Fruit fly (Drosophila melanogaster): ENCODE data around the gene CG18754.

The CG18754 gene

DNA sequence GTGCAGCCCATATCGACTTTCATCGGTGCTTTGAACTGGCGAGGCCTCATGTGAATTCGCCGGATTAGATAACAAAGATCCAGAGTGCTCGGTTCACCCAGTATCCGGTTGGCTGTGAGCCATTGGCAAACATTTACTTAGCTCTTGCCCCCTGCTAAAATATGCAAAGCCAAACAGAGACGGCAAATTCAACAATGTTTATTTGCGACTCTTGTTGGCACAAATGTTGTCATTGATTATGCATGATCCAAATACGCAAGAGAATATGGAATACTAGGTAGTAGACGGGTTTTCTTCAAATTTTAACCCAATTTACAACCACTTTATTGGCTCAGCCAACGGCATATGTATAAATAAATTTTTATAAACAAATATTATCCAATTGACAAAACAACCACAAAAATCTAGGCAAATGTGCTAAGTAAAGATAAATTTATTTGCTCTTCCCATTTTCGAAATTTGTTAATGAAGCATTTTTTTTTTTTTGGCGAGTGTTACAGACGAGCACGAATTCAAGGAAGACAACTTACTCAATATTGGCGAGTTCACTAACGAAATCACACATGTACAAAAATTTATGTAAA lies 31.2 kb upstream of the CG18754 start (continued):
- TF ChIP-seq CG10366 (GFP tag; IDR thresholded peaks at IDR 0.05), result peak; percentile 36; the same call in 1 of the 2 replicates
- peak; percentile 23 for TF ChIP-seq NK7.1 (GFP tag; optimal IDR thresholded peaks at IDR 0.05)
- TF ChIP-seq D19A (tag; optimal IDR thresholded peaks at IDR 0.05), result no peak
- peak; percentile 58; the same call in 1 of the 2 replicates for TF ChIP-seq CG43689 (GFP tag; IDR thresholded peaks at IDR 0.05)
- TF ChIP-seq CG31388 (GFP tag; optimal IDR thresholded peaks at IDR 0.05), result no peak
- TF ChIP-seq CG3838 (GFP tag; optimal IDR thresholded peaks at IDR 0.05), result peak; percentile 22
- peak; percentile 56 for TF ChIP-seq org-1 (GFP tag; optimal IDR thresholded peaks at IDR 0.05)
- peak; percentile 34 for TF ChIP-seq Nf-YC (tag; optimal IDR thresholded peaks at IDR 0.05)
- peak; percentile 67; the same call in 2 of the 3 replicates for TF ChIP-seq CG6175 (GFP tag; IDR thresholded peaks at IDR 0.05)
- TF ChIP-seq CG10979 (tag; optimal IDR thresholded peaks at IDR 0.05), result no peak
- no peak for TF ChIP-seq CG10565 (GFP tag; optimal IDR thresholded peaks at IDR 0.05)
- peak; percentile 69 for TF ChIP-seq CG18011 (GFP tag; optimal IDR thresholded peaks at IDR 0.05)
- TF ChIP-seq CoRest (tag; optimal IDR thresholded peaks at IDR 0.05), result peak; percentile 76
- peak; percentile 3; the same call in 1 of the 2 replicates for TF ChIP-seq Ada2b (GFP tag; IDR thresholded peaks at IDR 0.05)
- peak; percentile 60 for TF ChIP-seq CG3995 (GFP tag; optimal IDR thresholded peaks at IDR 0.05)
- TF ChIP-seq kay (GFP tag; optimal IDR thresholded peaks at IDR 0.05), result no peak
- no peak for TF ChIP-seq ken (GFP tag; IDR thresholded peaks at IDR 0.05)
- no peak for TF ChIP-seq CG6791 (GFP tag; IDR thresholded peaks at IDR 0.05; ENCODE audit: partially characterized antibody)
- TF ChIP-seq h (optimal IDR thresholded peaks at IDR 0.05), result no peak
- TF ChIP-seq tgo (GFP tag; IDR thresholded peaks at IDR 0.05), result no peak
- peak; percentile 7 for TF ChIP-seq CG4328 (GFP tag; optimal IDR thresholded peaks at IDR 0.05)
- no peak for TF ChIP-seq CG4404 (GFP tag; IDR thresholded peaks at IDR 0.05)
- TF ChIP-seq nerfin-1 (tag; optimal IDR thresholded peaks at IDR 0.05), result no peak
- peak; percentile 60 for TF ChIP-seq scrt (GFP tag; optimal IDR thresholded peaks at IDR 0.05)
- TF ChIP-seq dmrt99B (tag; optimal IDR thresholded peaks at IDR 0.05), result peak; percentile 40
- peak; percentile 84 for TF ChIP-seq CG13296 (GFP tag; optimal IDR thresholded peaks at IDR 0.05)
- TF ChIP-seq tin (GFP tag; optimal IDR thresholded peaks at IDR 0.05), result no peak
- TF ChIP-seq yki (optimal IDR thresholded peaks at IDR 0.05), result no peak
- TF ChIP-seq trem (tag; optimal IDR thresholded peaks at IDR 0.05), result no peak
- peak; percentile 68; the same call in 1 of the 2 replicates for TF ChIP-seq ranshi (GFP tag; IDR thresholded peaks at IDR 0.05)
- TF ChIP-seq MESR4 (GFP tag; optimal IDR thresholded peaks at IDR 0.05), result no peak
- peak; percentile 66; the same call in 1 of the 2 replicates for TF ChIP-seq CG11085 (GFP tag; IDR thresholded peaks at IDR 0.05)
- TF ChIP-seq stwl (tag; optimal IDR thresholded peaks at IDR 0.05), result no peak
- peak; percentile 91 for TF ChIP-seq fd3F (GFP tag; optimal IDR thresholded peaks at IDR 0.05)
- TF ChIP-seq rib (GFP tag; IDR thresholded peaks at IDR 0.05), result peak; percentile 81
- no peak for TF ChIP-seq salm (tag; optimal IDR thresholded peaks at IDR 0.05)
- peak; percentile 69 for TF ChIP-seq CG6683 (GFP tag; optimal IDR thresholded peaks at IDR 0.05)
- no peak for TF ChIP-seq dmrt11E (tag; optimal IDR thresholded peaks at IDR 0.05)
- TF ChIP-seq luna (GFP tag; optimal IDR thresholded peaks at IDR 0.05), result no peak
- TF ChIP-seq CG12769 (tag; optimal IDR thresholded peaks at IDR 0.05), result peak; percentile 90
- TF ChIP-seq Fer2 (tag; optimal IDR thresholded peaks at IDR 0.05), result peak; percentile 41
- peak; percentile 59 for TF ChIP-seq cwo (GFP tag; optimal IDR thresholded peaks at IDR 0.05)
- TF ChIP-seq Pdp1 (GFP tag; optimal IDR thresholded peaks at IDR 0.05), result peak; percentile 4 to 43
- TF ChIP-seq fru (optimal IDR thresholded peaks at IDR 0.05), result no peak
- no peak for TF ChIP-seq CG8944 (GFP tag; optimal IDR thresholded peaks at IDR 0.05)
- TF ChIP-seq PHDP (tag; optimal IDR thresholded peaks at IDR 0.05), result peak; percentile 82
- peak; percentile 83 for TF ChIP-seq CG15514 (GFP tag; optimal IDR thresholded peaks at IDR 0.05)
- peak; percentile 5 for TF ChIP-seq Antp (GFP tag; optimal IDR thresholded peaks at IDR 0.05)
- peak; percentile 31 for TF ChIP-seq CG18476 (GFP tag; optimal IDR thresholded peaks at IDR 0.05)
- TF ChIP-seq corto (GFP tag; optimal IDR thresholded peaks at IDR 0.05), result no peak
- peak; percentile 45; the same call in 1 of the 2 replicates for TF ChIP-seq Nf-YA (GFP tag; IDR thresholded peaks at IDR 0.05)
